Worm (Caenorhabditis elegans): ENCODE results near the gene mppb-1.

The mppb-1 gene

DNA sequence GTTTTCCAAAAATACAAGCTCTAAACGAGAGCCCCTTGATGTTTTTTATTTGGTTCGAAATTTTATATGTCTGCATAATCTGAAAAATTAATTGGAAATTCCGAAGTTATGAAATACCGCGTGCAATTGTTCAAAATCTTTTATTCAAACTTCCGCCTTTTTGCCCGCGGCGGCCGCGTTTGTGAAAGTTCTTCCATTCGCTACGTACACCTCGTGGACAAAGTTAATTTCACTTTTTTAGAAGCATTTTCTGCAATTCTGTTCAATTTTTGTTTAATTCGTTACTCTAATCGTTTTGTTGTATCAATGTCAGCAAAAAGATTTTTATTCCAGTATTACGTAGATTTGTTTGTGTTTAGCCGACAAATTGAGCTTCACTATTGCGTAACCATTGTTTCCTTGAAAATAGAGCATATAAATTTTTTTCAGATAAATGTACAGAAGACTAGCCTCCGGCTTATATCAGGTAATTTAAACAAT, at the start of gene mppb-1 (continued):
- TF ChIP-seq fkh-10 (GFP tag; optimal IDR thresholded peaks at IDR 0.05): peak; percentile 76
- no peak for TF ChIP-seq ztf-11 (tag; optimal IDR thresholded peaks at IDR 0.05)

DNA sequence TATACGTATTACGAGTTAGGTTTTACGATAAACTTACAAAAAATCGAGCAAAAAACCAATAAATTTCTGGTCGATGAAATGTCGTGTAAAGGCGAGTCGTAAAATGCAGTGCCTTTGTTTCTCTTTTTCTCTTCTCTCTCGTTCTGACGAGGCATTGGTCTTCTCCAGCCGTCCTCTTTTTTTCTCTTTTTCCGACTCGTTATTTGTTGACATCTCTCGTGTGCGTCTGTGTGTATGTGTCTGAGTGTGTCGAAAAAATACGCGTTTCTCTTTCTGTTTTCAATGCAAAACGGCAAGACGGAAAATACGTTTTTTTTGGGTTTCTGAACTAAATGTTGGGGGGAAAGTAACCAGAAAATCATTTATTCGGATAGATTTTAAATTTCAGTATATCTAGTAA, 41.9 kb upstream of the mppb-1 start, which contains the start of gene C53D6.6:
Gene C53D6.6 (minus strand): TSS at position 118 of the 400 bp plus-strand sequence.
- no peak for TF ChIP-seq F49E8.2 (tag; optimal IDR thresholded peaks at IDR 0.05; ENCODE audit: borderline replicate concordance)
- TF ChIP-seq ceh-28 (tag; optimal IDR thresholded peaks at IDR 0.05): no peak
- TF ChIP-seq aha-1 (tag): peak; percentile 26
- TF ChIP-seq pha-4 (GFP tag; IDR thresholded peaks at IDR 0.05): no peak
- peak; percentile 4 for TF ChIP-seq pha-4 (tag; optimal IDR thresholded peaks at IDR 0.05)
- no peak for TF ChIP-seq unc-130 (GFP tag; optimal IDR thresholded peaks at IDR 0.05)
- TF ChIP-seq zfp-2 (tag; optimal IDR thresholded peaks at IDR 0.05): no peak
- TF ChIP-seq attf-4 (tag; optimal IDR thresholded peaks at IDR 0.05): no peak
- no peak for TF ChIP-seq lin-39 (tag; optimal IDR thresholded peaks at IDR 0.05)
- TF ChIP-seq madf-9 (GFP tag; conservative IDR thresholded peaks at IDR 0.05): no peak
- TF ChIP-seq hlh-30 (tag; optimal IDR thresholded peaks at IDR 0.05; ENCODE audit: insufficient read depth): no peak
- TF ChIP-seq unc-62 (GFP tag; optimal IDR thresholded peaks at IDR 0.05 in 1 of 2): peak in 1 of 2 experiments; percentile 6
- TF ChIP-seq unc-62 (tag; optimal IDR thresholded peaks at IDR 0.05): no peak
- no peak for TF ChIP-seq daf-16 (GFP tag; optimal IDR thresholded peaks at IDR 0.05)
- TF ChIP-seq daf-16 (tag; optimal IDR thresholded peaks at IDR 0.05): peak; percentile 68
- TF ChIP-seq Y48G9A.11 (GFP tag; IDR thresholded peaks at IDR 0.05): no peak
- no peak for TF ChIP-seq hmg-1.1 (GFP tag; IDR thresholded peaks at IDR 0.05)

DNA sequence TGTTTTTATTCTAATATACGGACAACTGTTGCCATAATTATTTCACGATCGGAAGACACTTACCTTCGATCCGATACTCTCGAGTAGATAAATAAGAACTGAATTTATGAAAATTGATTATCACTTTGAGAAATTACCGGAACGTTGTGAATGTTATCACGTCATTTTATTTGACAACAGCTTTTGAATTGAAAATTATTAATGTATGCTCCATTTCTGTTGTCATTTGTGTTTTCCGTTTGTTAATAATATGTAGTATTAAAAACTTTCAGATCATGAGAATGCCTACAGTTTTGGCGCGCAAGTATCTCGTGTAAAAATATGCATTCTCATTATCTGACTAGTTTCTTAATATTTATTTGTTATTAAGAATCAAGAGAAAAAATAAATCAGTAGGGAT, 40.1 kb upstream of the mppb-1 start, which contains the start of gene C53D6.10:
Gene C53D6.10 (minus strand): TSS at position 101 of the 400 bp plus-strand sequence.
- no peak for TF ChIP-seq dmd-6 (GFP tag; IDR thresholded peaks at IDR 0.05)
- no peak for TF ChIP-seq lin-15B (tag; optimal IDR thresholded peaks at IDR 0.05)

DNA sequence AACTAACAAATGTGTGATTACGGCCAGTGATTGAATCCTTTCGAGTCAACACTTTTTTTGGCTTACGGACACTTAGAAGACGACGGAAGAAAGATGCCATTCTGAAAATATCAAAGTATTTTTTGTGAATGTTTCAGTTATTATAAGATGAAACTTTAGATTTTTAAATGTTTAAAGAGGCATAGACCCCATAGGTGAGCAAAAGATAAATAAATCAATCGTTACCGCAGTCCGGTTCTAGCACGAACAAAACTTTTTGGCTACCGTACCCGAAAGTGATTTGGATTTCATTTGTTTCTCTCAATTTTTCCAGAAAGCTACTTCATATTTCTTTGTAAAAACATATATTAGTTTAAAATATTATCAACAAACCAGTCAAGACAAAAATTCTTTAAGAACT, 37.4 kb upstream of the mppb-1 start, which contains the start of gene C53D6.7:
Gene C53D6.7 (minus strand): TSS at position 101 of the 400 bp plus-strand sequence.
- no peak for TF ChIP-seq F49E8.2 (tag; optimal IDR thresholded peaks at IDR 0.05; ENCODE audit: borderline replicate concordance)
- TF ChIP-seq ctbp-1 (GFP tag; IDR thresholded peaks at IDR 0.05): no peak
- TF ChIP-seq fkh-10 (GFP tag; optimal IDR thresholded peaks at IDR 0.05): no peak
- no peak for TF ChIP-seq F26F4.8 (GFP tag; conservative IDR thresholded peaks at IDR 0.05)
- TF ChIP-seq zip-11 (GFP tag; IDR thresholded peaks at IDR 0.05): no peak
- TF ChIP-seq ceh-32 (tag; optimal IDR thresholded peaks at IDR 0.05; ENCODE audit: poor library complexity): no peak
- no peak for TF ChIP-seq ztf-11 (tag; optimal IDR thresholded peaks at IDR 0.05)
- no peak for TF ChIP-seq T20F7.1 (GFP tag; optimal IDR thresholded peaks at IDR 0.05)
- TF ChIP-seq ceh-28 (tag; optimal IDR thresholded peaks at IDR 0.05): no peak
- no peak for TF ChIP-seq mdl-1 (tag; optimal IDR thresholded peaks at IDR 0.05)
- no peak for TF ChIP-seq hlh-30 (tag; optimal IDR thresholded peaks at IDR 0.05; ENCODE audit: insufficient read depth)
- no peak for TF ChIP-seq unc-39 (tag; optimal IDR thresholded peaks at IDR 0.05)
- no peak for TF ChIP-seq ama-1 (optimal IDR thresholded peaks at IDR 0.05)
- no peak for TF ChIP-seq pqm-1 (tag; optimal IDR thresholded peaks at IDR 0.05)
- no peak for TF ChIP-seq mxl-2 (GFP tag; conservative IDR thresholded peaks at IDR 0.05)

DNA sequence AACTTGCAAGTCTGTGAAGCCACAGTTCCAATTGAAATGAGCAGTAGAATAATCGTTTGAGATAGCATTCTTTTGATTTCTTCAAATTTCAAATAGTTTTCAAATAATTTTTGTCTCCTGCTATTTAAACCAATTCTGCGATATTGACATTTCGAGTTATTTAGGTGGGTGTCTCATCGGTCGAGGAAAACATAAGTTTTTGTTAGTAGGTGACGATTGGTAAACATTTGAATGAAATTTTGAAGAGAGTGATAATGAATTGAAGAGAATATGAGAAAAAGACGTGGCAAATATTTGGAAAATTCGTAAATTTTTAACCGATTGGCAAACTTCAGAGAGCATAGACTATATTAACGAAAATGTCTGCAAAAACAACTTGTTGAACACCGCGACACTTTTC, 34.1 kb upstream of the mppb-1 start, which contains the start of gene Y73F4A.3:
Gene Y73F4A.3 (minus strand): TSS at position 101 of the 400 bp plus-strand sequence.
- TF ChIP-seq hmg-1.1 (GFP tag; IDR thresholded peaks at IDR 0.05) (no peak), mxl-3 (GFP tag; optimal IDR thresholded peaks at IDR 0.05) (no peak), php-3 (GFP tag; IDR thresholded peaks at IDR 0.05) (no peak), zfp-2 (tag; optimal IDR thresholded peaks at IDR 0.05) (no peak), daf-12 (tag; optimal IDR thresholded peaks at IDR 0.05) (no peak), lin-15B (tag; optimal IDR thresholded peaks at IDR 0.05) (no peak), nhr-42 (GFP tag; IDR thresholded peaks at IDR 0.05) (no peak), zip-2 (tag; optimal IDR thresholded peaks at IDR 0.05) (no peak), ZK337.2 (GFP tag; IDR thresholded peaks at IDR 0.05) (no peak), zip-11 (GFP tag; IDR thresholded peaks at IDR 0.05) (no peak), ceh-28 (tag; optimal IDR thresholded peaks at IDR 0.05) (no peak), F10B5.3 (tag; optimal IDR thresholded peaks at IDR 0.05) (no peak), mdl-1 (tag; optimal IDR thresholded peaks at IDR 0.05) (no peak), ceh-20 (GFP tag; IDR thresholded peaks at IDR 0.05) (no peak), lim-7 (GFP tag; IDR thresholded peaks at IDR 0.05) (no peak), rbr-2 (tag; optimal IDR thresholded peaks at IDR 0.05) (no peak)
